Fruit fly (Drosophila melanogaster): ENCODE data around the gene CG3104.

DNA sequence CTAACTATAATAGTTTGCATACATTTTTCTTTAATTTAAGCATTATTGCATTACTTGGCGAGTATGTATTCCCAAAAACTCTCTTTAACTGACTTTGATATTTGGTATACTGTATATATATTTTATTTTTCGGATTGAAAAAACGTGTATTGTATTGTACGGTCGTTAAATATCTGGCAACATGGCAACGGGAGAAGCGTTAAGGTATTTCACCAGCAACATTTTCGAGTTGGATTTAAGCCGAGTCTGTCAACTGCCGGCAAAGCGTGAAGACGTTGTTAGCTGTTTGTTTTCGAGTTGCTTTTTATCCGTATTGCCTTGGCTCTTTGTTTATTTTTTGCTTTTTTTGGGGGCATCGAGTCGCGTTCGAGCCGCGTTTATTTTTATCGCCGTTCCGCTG, 15.7 kb downstream of the CG3104 start, which contains the start of gene CG2975:
- TF ChIP-seq pan (optimal IDR thresholded peaks at IDR 0.05) (no peak), psq (optimal IDR thresholded peaks at IDR 0.05) (no peak), CG8478 (optimal IDR thresholded peaks at IDR 0.05) (no peak)

All from whole organism.